Fruit fly (Drosophila melanogaster): ENCODE data around the gene wkd.

The wkd gene

DNA sequence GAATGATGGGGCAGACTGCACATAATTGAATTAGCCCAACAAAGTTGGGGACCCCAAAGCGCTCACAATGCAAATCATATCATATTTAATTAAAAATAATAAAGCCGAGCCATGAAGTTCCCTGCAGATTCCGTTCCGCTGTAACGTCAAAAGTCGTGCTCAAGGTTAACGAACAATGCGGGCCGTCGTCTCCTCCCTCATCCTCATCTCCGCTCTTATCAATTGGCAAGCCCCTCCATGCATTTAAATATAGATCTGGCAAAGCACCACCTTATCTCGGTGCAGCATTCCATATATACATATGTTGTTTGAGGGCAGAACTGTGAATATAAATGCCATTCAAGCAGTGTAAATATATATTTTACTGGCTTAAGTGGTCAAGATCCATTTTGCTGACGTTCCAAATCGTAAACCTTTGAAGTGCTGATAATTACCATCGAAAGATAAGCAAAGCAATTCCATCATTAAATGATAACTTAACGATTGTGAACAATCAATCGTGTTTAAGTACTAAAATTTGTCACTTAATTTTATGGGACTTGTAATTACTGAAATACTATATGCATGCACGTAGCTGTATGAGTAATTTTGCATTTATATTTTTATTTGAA, 16.5 kb upstream of the wkd start:
- TF ChIP-seq CG8478 (optimal IDR thresholded peaks at IDR 0.05), result no peak
- TF ChIP-seq psq (optimal IDR thresholded peaks at IDR 0.05), result no peak
- TF ChIP-seq Dll (optimal IDR thresholded peaks at IDR 0.05), result no peak
- TF ChIP-seq usp (GFP tag; optimal IDR thresholded peaks at IDR 0.05), result no peak
- no peak for TF ChIP-seq EcR (GFP tag; optimal IDR thresholded peaks at IDR 0.05)
- no peak for TF ChIP-seq pan (optimal IDR thresholded peaks at IDR 0.05)

DNA sequence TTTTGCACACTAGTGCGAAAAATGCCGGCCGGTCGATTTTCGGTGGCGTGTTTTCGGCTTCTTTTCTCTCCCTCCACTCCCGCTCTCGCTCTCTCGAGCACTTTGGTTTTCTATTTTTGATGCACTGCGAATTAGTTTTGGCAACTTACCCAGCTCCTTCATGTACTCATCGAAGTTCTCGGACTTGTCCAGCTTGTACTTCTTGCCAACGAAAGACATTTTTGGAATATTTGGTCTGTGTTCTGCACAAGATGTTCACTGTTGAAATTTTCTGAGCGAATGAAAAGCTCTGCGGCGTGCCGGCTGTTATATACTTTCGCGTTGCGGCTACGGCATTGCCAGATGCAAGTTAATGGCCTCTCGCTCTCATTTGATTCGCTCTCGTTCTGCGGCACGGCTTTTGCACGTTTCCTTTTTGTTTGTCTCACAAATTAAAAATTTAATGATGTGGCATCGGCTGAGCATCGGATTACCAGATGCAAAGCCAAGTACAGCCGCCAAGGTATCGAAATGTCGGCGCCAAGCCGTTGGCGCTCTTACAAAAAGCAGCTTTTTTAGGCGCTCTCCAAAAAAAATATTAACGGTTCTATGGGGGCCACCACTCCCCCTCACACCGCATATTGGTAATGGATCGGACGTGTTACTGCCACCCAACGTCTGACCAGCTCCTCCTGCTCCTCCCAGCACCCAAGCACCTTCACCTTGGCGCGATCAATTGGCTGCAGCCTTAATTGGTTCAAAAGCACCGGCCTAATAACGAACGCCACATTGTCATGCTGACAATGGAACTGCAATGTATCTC, 14.4 kb upstream of the wkd start, which contains the start of the genes fabp and sea:
Gene fabp (minus strand): TSS at position 286 of the 802 bp plus-strand sequence.
Gene sea (minus strand): TSS at position 286 of the 802 bp plus-strand sequence.
- TF ChIP-seq usp (GFP tag; optimal IDR thresholded peaks at IDR 0.05), result no peak
- peak; percentile 68 for TF ChIP-seq Dll (optimal IDR thresholded peaks at IDR 0.05)
- no peak for TF ChIP-seq pan (optimal IDR thresholded peaks at IDR 0.05)
- no peak for TF ChIP-seq psq (optimal IDR thresholded peaks at IDR 0.05)
- no peak for TF ChIP-seq CG8478 (optimal IDR thresholded peaks at IDR 0.05)
- TF ChIP-seq EcR (GFP tag; optimal IDR thresholded peaks at IDR 0.05), result no peak

- TF ChIP-seq EcR (GFP tag; optimal IDR thresholded peaks at IDR 0.05) (no peak), CG8478 (optimal IDR thresholded peaks at IDR 0.05) (no peak), pan (optimal IDR thresholded peaks at IDR 0.05) (no peak), Dll (optimal IDR thresholded peaks at IDR 0.05) (no peak), psq (optimal IDR thresholded peaks at IDR 0.05) (no peak), usp (GFP tag; optimal IDR thresholded peaks at IDR 0.05) (no peak)
These were observed 12.4 kb upstream of the wkd start, which contains the start of gene Mrp4 for dm6 chr3R:11568873-11569450. Gene Mrp4, plus strand, starts transcription at chr3R:11569250.

dm6 chr3R:11569993-11570392, 11.4 kb upstream of the wkd start:
- TF ChIP-seq CG8478 (optimal IDR thresholded peaks at IDR 0.05) (no peak), EcR (GFP tag; optimal IDR thresholded peaks at IDR 0.05) (no peak), Dll (optimal IDR thresholded peaks at IDR 0.05) (no peak), usp (GFP tag; optimal IDR thresholded peaks at IDR 0.05) (no peak), pan (optimal IDR thresholded peaks at IDR 0.05) (no peak), psq (optimal IDR thresholded peaks at IDR 0.05) (no peak)

DNA sequence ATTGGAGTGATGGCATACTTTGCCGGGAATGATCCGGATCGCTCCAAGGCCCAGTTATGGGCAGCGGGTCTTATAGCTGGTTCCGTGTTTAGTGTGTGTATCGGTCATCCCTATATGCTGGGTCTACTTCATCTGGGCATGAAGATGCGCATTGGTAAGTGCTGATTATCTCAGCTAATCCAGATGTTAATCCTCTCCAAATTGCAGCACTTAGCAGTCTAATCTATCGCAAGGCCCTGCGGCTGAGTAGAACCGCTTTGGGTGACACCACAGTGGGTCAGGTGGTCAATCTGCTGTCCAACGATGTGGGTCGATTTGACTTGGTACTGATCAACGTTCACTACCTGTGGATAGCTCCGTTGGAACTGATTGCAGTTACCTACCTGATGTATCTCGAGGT, 10.0 kb upstream of the wkd start:
- TF ChIP-seq EcR (GFP tag; optimal IDR thresholded peaks at IDR 0.05) (no peak), usp (GFP tag; optimal IDR thresholded peaks at IDR 0.05) (no peak), psq (optimal IDR thresholded peaks at IDR 0.05) (no peak), CG8478 (optimal IDR thresholded peaks at IDR 0.05) (no peak), Dll (optimal IDR thresholded peaks at IDR 0.05) (no peak), pan (optimal IDR thresholded peaks at IDR 0.05) (no peak)

DNA sequence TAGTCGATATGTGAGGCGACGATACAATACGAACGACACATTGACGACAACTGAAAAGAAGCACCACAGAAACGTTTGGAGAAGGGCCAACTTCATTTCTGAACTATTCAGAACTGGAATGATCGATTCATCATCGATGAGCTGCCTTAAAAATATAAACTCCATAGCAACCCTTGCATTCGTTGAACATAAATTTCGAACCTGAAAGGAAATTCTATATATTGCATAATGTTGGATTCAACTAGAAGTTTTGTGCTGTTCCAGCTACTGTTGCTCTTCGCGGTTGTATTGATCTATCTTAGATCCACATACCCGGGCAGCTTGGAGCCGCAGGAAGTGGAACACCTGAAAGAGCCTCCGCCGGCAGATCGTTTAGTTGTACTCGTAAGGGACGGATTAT, 2.7 kb upstream of the wkd start, which contains the start of the genes CG6790 and CG5342:
Gene CG6790 (minus strand): TSS at position 101 of the 400 bp plus-strand sequence.
Gene CG5342 (plus strand): TSS at position 182 of the 400 bp plus-strand sequence.
- no peak for TF ChIP-seq usp (GFP tag; optimal IDR thresholded peaks at IDR 0.05)
- no peak for TF ChIP-seq EcR (GFP tag; optimal IDR thresholded peaks at IDR 0.05)
- TF ChIP-seq CG8478 (optimal IDR thresholded peaks at IDR 0.05), result no peak
- no peak for TF ChIP-seq pan (optimal IDR thresholded peaks at IDR 0.05)
- no peak for TF ChIP-seq Dll (optimal IDR thresholded peaks at IDR 0.05)
- TF ChIP-seq psq (optimal IDR thresholded peaks at IDR 0.05), result no peak

DNA sequence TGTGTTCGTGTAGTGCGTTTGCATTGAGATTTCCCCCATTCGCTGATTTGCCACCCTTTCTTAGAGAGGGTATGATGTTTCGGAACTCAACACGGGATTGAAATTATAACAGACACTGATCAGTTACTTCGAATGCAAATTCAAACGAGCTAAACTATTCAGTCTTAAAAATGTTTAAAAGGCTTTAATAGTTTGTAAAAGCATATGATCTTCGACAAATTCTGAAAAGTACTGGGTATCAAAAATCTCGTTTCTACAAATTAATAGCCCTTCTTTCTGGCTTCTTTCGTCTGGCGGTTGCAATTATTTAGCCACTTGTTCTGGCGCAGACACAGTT, 845 bp downstream of the wkd start:
- TF ChIP-seq psq (optimal IDR thresholded peaks at IDR 0.05) (no peak), pan (optimal IDR thresholded peaks at IDR 0.05) (peak; percentile 35)

DNA sequence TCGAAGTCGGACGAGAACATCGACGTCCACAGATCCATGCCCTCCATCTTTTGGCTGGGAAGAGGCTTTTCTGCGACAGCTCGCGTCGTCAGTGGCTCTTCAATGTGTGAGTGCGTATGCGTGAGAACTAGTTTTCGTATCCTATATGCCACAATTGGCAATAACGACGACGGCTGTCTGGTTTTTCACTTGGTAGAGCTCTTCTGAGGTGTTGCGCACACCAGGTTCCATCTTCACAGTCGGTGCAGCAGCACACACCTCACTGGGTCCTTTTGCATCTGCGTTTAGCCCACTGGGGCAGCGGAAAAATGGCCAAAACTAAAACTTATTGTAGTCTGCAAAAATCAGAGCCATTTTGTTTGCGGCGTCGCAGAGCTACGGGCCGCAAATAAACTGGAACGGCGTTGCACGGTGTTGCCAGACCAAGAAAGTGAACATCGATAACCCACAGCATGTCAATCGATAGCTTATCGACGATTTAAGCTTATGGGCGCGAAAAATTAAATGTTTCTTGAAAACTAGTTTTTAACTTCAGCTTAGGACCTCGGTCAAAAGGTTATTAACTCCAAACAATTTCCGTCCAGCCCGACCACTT, 8.5 kb downstream of the wkd start, which contains the start of gene CG6791:
Gene CG6791 (minus strand): TSS at position 383 of the 595 bp plus-strand sequence.
- TF ChIP-seq usp (GFP tag; optimal IDR thresholded peaks at IDR 0.05), result no peak
- TF ChIP-seq EcR (GFP tag; optimal IDR thresholded peaks at IDR 0.05), result no peak
- TF ChIP-seq pan (optimal IDR thresholded peaks at IDR 0.05), result no peak
- no peak for TF ChIP-seq Dll (optimal IDR thresholded peaks at IDR 0.05)
- TF ChIP-seq psq (optimal IDR thresholded peaks at IDR 0.05), result no peak
- TF ChIP-seq CG8478 (optimal IDR thresholded peaks at IDR 0.05), result no peak

dm6 chr3R:11595523-11595922, 14.1 kb downstream of the wkd start:
- TF ChIP-seq psq (optimal IDR thresholded peaks at IDR 0.05), result no peak
- no peak for TF ChIP-seq usp (GFP tag; optimal IDR thresholded peaks at IDR 0.05)
- TF ChIP-seq Dll (optimal IDR thresholded peaks at IDR 0.05), result no peak
- no peak for TF ChIP-seq pan (optimal IDR thresholded peaks at IDR 0.05)
- no peak for TF ChIP-seq CG8478 (optimal IDR thresholded peaks at IDR 0.05)
- TF ChIP-seq EcR (GFP tag; optimal IDR thresholded peaks at IDR 0.05), result no peak

- TF ChIP-seq psq (optimal IDR thresholded peaks at IDR 0.05) (no peak), EcR (GFP tag; optimal IDR thresholded peaks at IDR 0.05) (no peak), Dll (optimal IDR thresholded peaks at IDR 0.05) (no peak), usp (GFP tag; optimal IDR thresholded peaks at IDR 0.05) (no peak), pan (optimal IDR thresholded peaks at IDR 0.05) (no peak), CG8478 (optimal IDR thresholded peaks at IDR 0.05) (no peak)
These were observed 21.8 kb downstream of the wkd start for dm6 chr3R:11603136-11603535.

dm6 chr3R:11604654-11605436, 23.5 kb downstream of the wkd start:
- TF ChIP-seq pan (optimal IDR thresholded peaks at IDR 0.05), result no peak
- no peak for TF ChIP-seq usp (GFP tag; optimal IDR thresholded peaks at IDR 0.05)
- no peak for TF ChIP-seq psq (optimal IDR thresholded peaks at IDR 0.05)
- TF ChIP-seq Dll (optimal IDR thresholded peaks at IDR 0.05), result peak; percentile 96
